Fruit fly (Drosophila melanogaster) ovary, adult (tissue): ENCODE results near the gene Irbp18.
A peak's percentile ranks its signal among the peaks of the same experiment; 100 is the strongest.

Experiments used
- CG17801 ChIP-seq: fragments of 200-800 bp; optimal IDR thresholded peaks from 2 replicates; lab custom pipeline; 2019; ENCODE audit warnings: missing biosample characterization, mild to moderate bottlenecking, missing genetic modification characterization, moderate library complexity; ENCODE audit not compliant: partially characterized antibody

Irbp18 gene

DNA sequence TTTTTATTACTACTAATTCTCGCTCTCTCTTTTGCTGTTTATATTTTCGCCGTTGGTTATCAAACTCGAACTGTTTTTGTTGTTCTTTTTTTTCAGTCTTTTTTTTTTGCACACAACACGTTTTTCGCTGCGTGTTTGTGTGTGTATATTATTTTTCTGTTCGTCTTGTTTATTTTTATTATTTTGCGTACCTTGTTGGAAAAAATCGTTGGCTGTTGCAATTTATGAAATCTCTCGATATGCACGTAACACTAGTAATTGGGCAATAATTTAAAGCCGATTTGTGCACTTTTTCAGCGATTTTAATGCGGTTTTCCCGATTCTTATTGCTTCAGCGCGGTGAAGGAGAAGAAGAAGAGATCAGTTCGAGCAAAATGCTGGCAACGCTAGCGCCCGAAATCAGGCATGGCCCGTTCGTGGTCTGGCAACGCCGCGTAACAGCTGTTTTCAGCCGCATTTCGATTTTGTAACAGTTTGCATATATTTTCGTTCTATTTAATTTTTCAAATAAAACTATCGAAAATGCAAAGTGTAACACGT lies 22.5 kb upstream of the Irbp18 start, which contains the start of the genes FoxK and mRpL2:
TSS of gene FoxK (minus strand) at position 365 of the 540 bp plus-strand sequence.
TSS of gene mRpL2 (plus strand) at position 429 of the 540 bp plus-strand sequence.
- TF ChIP-seq CG17801 (GFP tag; lab: Kevin White, UChicago), result peak; percentile 82

DNA sequence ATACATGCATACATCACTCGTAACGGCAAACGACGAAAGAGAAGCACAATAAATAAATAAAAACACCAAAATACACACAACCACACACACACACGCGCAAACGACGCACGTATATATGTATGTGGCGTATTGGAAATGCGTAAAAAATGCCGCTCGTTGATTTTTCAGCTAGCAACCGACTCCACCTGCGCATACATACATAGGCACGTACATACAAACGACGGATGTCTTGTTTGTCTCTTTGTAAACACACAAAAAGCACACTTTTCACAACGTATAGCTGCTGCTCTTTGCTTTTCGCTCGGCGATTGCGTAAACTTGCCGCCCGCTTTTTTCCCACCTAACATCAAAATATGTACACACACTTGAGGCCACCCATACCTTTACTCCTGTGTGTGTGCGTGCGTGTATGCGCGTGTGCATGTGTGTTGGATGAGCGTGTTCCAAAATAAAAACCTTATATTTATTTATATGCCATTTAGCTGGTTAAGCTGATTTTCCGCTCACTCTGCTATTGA lies 22.0 kb upstream of the Irbp18 start:
- no peak for TF ChIP-seq CG17801 (GFP tag; lab: Kevin White, UChicago)

DNA sequence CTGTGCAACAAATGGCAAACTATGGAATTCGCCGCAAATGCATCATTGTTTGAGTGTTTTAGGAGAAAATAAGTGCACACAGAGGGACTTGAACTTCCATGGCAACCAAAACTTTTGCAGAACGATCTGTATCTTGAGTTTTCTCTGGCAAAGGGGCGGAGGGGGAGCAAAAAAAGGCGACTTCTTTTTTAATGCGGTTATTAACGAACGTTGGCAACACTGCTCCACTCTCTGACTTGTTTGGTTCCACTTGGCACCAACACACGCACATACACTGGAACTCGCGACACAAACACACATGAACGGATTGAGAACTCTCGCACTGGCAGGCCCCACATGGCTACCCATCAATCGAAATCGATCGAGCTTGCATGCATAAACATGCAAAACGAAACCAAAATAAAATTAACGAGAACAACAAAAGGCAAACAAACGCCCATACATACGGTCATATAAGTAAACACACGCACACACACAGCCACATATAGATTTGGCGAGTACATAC lies 21.5 kb upstream of the Irbp18 start:
- TF ChIP-seq CG17801 (GFP tag; lab: Kevin White, UChicago), result no peak

DNA sequence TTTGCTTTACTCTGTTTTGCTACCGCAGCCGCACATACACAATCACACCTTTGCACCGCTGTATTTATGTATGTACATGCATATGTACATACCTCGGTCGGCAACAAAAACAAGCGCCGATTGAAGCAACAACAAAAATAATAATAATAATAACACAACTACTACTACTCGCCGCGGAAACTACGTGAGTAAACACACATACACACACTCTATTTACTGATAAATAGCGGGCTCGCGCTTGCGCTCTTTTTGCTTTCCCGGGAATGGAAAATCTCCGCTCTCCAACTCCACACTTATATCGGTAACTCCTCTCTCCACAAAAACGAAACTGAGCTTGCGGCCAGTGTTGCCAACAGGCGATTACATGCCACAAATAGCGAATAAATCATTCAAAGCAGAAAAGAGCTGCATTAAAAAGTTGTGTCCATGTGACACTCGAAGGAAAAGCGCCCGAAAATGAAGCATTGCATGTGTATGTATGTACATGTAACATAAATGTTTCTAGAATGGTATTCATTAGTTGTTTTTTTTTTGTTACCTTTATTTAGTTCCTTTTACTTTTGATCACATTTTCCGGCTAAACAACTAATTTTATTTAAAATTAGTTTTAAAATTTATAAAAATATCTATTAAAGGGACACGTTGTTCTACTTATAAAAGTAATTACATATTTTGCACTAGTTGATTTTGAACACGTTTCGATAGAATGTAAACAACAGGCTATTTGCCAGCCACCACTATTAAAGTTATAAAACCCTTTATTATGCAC lies 20.8 kb upstream of the Irbp18 start:
- TF ChIP-seq CG17801 (GFP tag; lab: Kevin White, UChicago), result no peak

DNA sequence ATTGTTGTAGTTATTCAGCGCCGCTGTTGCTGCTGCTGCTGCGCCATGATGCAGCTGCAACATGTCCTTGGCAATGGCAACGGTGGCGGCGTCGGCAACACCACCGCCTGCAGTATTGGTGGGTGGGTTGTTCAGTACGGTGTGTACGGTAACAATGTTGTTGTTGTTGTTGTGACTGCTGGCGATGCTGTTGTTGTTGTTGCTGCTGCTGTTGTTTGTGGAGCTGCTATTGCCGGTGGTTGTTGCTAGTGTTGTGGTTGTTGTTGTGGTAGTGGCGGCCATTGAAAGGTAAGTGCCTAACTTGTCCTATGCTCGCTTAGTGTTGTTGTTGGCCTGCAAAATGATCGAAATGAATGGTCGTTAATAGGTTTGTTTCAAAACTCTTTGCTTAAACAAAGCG lies 19.7 kb upstream of the Irbp18 start:
- TF ChIP-seq CG17801 (GFP tag; lab: Kevin White, UChicago), result no peak

DNA sequence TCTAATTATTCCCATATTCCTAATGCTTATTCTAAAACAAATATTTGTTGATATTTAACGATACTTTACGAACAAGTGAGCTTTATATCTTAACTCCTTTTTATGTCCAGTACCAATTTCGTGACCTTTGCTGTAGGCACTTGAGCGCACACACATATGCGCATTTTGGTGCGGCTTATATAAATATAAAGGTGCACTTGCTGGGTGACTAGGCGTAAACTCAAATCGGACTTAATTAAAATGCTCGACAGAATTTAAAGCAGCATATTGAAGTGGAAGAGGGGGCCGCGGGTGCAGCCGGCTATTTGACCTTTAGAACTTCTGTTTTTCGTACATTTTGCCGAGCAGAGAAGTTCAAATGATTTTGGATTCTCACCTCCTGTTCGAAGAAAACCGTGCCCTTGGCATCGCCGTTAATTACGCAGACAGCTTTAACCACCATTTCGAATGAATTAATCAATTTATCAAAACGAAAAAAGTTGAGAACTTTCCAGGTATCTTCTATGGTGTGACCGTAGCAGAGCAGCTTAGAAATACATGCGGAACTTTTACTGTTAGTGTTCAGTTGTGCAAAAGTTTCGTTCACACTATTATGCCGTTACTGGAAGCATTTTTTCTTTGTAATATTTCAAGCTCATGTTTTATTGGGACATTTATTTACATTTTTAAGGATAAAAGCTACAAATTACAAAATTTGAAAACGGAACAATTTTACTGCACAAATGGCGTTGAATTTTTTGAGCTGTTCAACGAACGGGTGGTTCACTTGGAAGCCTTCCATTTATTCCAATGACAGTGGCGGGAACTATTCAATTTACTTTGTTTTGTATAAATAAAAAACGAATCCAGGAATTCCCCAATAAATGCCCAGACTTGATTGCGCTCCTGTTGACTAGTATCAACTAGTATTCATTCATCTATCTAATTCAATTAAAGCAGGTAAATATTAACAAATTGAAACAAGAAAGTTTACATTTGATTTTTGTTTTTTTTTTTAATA lies 15.5 kb upstream of the Irbp18 start, which contains the start of gene Sod1:
TSS of gene Sod1 (minus strand) at position 543 of the 1,000 bp plus-strand sequence.
- peak; percentile 76 for TF ChIP-seq CG17801 (GFP tag; lab: Kevin White, UChicago)

DNA sequence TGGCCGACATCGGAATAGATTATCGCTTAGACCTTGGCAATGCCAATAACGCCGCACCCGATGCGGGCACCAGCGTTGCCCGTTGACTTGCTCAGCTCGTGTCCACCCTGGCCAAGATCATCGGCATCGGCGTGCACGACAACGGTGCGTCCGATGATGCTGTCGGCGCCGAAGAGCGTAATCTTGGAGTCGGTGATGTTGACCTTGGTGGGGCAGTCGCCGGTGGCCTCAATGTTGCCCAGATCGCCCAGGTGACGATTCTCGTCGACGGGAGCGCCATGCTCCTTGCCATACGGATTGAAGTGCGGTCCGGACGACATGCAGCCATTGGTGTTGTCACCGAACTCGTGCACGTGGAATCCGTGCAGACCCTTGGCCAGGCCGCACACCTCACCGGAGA lies 14.4 kb upstream of the Irbp18 start:
- TF ChIP-seq CG17801 (GFP tag; lab: Kevin White, UChicago), result no peak

DNA sequence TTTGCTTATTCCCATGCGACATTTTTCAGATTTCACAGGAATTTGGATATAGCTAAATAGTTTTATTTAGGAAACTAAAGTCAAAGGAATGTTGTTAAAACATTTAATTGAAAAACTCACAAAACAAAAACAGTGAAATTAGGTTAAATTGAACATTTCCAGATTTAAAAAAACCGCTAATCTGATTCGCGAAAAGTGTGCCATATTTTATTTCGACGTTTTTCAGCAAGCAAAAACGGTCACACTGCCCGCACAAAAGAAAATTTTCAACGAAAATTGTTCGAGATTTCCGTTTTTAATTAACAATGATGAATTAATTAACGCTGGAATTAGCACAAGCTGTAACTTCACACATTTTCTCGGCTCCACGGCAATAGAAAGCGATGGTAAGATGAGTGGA lies 11.5 kb upstream of the Irbp18 start, which contains the start of the genes CG34012 and emei:
TSS of gene CG34012 (minus strand) at position 52 of the 400 bp plus-strand sequence.
TSS of gene emei (plus strand) at position 237 of the 400 bp plus-strand sequence.
- no peak for TF ChIP-seq CG17801 (GFP tag; lab: Kevin White, UChicago)

DNA sequence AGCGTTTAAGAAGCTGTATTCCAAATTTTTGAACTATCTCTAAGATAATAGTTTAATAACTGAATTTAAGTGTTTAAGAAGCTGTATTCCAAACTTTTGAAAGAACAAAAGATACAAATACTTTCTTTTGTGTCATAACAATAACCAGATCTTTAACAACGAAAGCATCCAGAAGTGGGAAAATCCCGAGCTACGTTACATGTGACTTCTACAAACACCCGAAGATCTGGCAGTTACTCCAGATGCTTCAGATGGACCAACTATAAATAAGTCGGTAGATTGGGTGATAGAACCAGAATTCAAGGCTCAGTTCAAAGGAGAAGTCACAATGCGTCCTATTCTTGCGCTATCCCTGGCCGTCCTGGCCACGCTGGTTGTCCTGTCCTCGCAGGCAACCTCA lies 9.9 kb upstream of the Irbp18 start, which contains the start of gene CG12522:
TSS of gene CG12522 (plus strand) at position 301 of the 400 bp plus-strand sequence.
- no peak for TF ChIP-seq CG17801 (GFP tag; lab: Kevin White, UChicago)

DNA sequence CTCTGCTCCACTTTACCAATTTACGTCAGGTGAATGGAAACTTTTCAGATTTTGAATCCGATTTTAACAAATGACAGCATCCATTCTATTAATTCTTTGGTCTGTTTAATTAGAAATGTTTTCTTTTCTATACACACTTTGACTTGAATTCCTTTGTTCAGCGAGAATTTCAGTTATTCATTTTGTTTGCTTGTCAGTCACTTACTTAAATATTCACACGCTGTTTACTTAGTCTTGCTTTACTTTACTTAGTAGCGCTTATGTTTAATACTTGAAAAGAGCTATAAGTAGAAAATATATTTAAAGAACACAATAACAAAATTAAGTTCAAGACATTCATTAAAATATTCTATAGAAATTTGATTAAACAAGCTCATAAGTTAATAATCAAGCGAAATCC lies 9.4 kb upstream of the Irbp18 start, which contains the start of gene CG32073:
TSS of gene CG32073 (minus strand) at position 151 of the 400 bp plus-strand sequence.
- TF ChIP-seq CG17801 (GFP tag; lab: Kevin White, UChicago), result no peak

DNA sequence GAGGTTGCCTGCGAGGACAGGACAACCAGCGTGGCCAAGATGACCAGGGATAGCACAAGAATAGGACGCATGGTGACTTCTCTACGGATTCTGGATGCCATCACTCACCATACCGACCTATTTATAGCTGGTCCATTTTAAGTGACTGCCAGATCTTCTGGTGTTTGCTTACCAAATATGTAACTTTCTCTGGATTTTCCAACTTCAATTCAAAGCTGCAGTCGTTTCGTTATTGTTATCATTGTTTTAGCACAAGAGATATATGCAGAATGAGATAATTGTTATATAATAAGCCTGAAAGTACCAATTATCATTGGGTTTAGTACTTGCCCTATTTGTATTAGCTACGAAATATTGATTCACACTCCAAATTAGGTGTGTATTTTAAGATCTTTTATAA lies 5.8 kb upstream of the Irbp18 start, which contains the start of gene CG32071:
TSS of gene CG32071 (minus strand) at position 101 of the 400 bp plus-strand sequence.
- no peak for TF ChIP-seq CG17801 (GFP tag; lab: Kevin White, UChicago)

DNA sequence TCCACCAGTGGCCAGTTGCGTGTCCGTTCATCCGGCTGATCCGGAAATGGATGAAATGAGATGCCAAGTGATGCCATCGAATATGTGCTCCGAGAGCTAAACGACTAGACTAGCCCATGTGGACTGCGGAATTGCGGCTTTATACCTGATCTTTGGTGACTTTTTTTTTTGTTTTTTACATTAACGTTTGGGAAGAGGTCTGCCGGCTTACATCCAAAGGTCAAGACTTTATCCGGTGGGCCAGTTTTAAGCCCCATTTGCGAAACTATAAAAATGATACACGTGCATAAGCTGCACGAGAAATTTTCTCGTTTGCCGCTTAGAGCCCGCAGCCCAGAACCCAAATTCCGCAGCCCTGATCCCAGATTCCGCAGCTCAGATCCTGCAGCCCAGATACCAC lies 4.9 kb upstream of the Irbp18 start, which contains the start of gene Elo68alpha:
TSS of gene Elo68alpha (minus strand) at position 101 of the 400 bp plus-strand sequence.
- TF ChIP-seq CG17801 (GFP tag; lab: Kevin White, UChicago), result no peak

DNA sequence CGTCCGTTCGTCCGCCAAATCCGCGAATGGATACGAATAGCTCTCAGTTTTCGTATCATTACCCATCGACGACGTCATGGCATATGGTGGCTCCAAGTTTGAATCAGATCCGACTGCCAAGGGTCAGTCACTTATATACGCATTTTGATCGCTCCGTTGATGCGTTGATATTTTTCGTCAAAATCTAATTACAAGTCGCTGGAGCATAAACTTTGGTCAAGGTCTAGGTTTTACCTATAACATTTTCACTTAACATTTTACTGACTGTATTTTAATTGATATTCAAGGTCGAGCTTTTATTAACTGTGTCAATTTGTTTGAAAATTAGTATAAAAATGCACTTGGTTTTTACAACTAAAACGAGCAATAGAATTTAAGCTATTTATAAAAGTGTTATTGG lies 3.6 kb upstream of the Irbp18 start, which contains the start of gene Elo68beta:
TSS of gene Elo68beta (minus strand) at position 101 of the 400 bp plus-strand sequence.
- no peak for TF ChIP-seq CG17801 (GFP tag; lab: Kevin White, UChicago)
